Worm (Caenorhabditis elegans) whole organism, L2 larva: ENCODE measurements around the gene Y57A10B.6.

Experiments
- R02D3.7 ChIP-seq: fragments of 150-350 bp; optimal IDR thresholded peaks from 2 replicates; lab custom pipeline; 2014; ENCODE audit warnings: missing biosample characterization, missing genetic modification characterization
- ceh-82 ChIP-seq: fragments of 150-350 bp; optimal IDR thresholded peaks from 2 replicates; lab custom pipeline; 2014; ENCODE audit warnings: missing biosample characterization, missing genetic modification characterization
- elt-3 ChIP-seq: sonication (generic microtip); optimal IDR thresholded peaks from 2 replicates; lab custom pipeline; 2017; ENCODE audit warnings: missing biosample characterization, missing genetic modification characterization
- lin-11 ChIP-seq: fragments of 150-350 bp; sonication (generic microtip); optimal IDR thresholded peaks from 2 replicates; lab custom pipeline; 2014; ENCODE audit warnings: missing biosample characterization, missing genetic modification characterization, inconsistent platforms, mixed read lengths
- mdl-1 ChIP-seq, 2 experiments: fragments of 150-350 bp in 1 of 2; sonication (generic microtip) in 1 of 2; optimal IDR thresholded peaks; 2 replicates each; lab custom pipeline; 2017; ENCODE audit warnings: missing biosample characterization in 2 of 2, missing genetic modification characterization in 2 of 2
- nhr-12 ChIP-seq: fragments of 150-350 bp; optimal IDR thresholded peaks from 2 replicates; lab custom pipeline; 2014; ENCODE audit warnings: missing biosample characterization, missing genetic modification characterization
- nhr-23 ChIP-seq: fragments of 150-350 bp; optimal IDR thresholded peaks from 2 replicates; lab custom pipeline; 2014; ENCODE audit warnings: missing biosample characterization, missing genetic modification reagents, missing genetic modification characterization
- zag-1 ChIP-seq: fragments of 150-350 bp; optimal IDR thresholded peaks from 2 replicates; lab custom pipeline; 2014; ENCODE audit warnings: missing biosample characterization, missing genetic modification characterization

DNA sequence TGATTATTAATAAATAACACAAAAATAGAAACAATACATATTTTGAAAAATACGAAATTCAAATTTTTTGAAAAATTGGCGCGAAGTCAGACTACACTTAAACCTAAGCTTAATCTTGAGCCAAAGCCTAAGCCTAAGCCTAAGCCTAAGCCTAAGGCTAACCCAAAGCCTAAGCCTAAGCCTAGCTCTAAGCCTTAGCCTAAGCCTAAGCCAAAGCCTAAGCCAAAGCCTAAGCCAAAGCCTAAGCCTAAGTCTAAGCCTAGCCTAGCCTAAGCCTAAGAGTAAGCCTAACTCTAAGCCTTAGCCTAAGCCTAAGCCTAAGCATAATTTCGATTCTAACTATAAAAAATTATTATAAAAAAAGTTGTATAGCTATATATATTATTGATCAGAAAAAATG is 9.0 kb upstream of the Y57A10B.6 start:
- TF ChIP-seq lin-11 (no peak), ceh-82 (tag; lab: Kevin White, UChicago) (no peak), R02D3.7 (tag; lab: Kevin White, UChicago) (no peak), zag-1 (tag; lab: Kevin White, UChicago) (no peak), mdl-1 (tag; optimal IDR thresholded peaks at IDR 0.05; lab: Kevin White, UChicago) (no peak), nhr-12 (tag; lab: Kevin White, UChicago) (no peak), nhr-23 (tag; lab: Kevin White, UChicago) (no peak), elt-3 (no peak)
